Worm (Caenorhabditis elegans): ENCODE results near the gene gly-10.

Gene gly-10

DNA sequence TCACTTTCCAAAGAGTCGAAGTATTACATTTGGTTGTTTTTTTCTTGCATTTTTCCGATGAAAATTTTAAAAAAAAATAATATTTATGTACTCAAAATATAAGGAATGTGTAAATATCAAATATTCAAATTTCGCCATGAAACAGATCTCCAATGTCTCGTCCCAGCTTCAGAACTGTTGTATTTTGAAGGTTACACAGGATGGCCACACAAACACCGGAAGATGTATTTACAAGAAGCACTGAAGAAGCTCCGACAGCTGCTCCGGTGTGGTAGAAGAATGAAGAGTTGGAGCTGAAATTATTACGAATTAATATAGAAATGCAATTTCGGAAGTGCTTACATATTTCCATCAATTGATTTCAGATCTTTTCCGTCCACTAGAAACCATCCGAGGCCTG is 3.4 kb downstream of the gly-10 start:
- TF ChIP-seq pha-4 (tag; optimal IDR thresholded peaks at IDR 0.05): no peak
- TF ChIP-seq snpc-4 (tag; optimal IDR thresholded peaks at IDR 0.05): no peak
- TF ChIP-seq lin-39 (tag; optimal IDR thresholded peaks at IDR 0.05): no peak
- TF ChIP-seq nhr-12 (tag; optimal IDR thresholded peaks at IDR 0.05): no peak
- TF ChIP-seq mdl-1 (tag; optimal IDR thresholded peaks at IDR 0.05): no peak
- TF ChIP-seq nhr-23 (tag; optimal IDR thresholded peaks at IDR 0.05): no peak
- TF ChIP-seq R02D3.7 (tag; optimal IDR thresholded peaks at IDR 0.05): no peak
- no peak for TF ChIP-seq fkh-2 (tag; optimal IDR thresholded peaks at IDR 0.05)
- TF ChIP-seq tbx-2 (tag; optimal IDR thresholded peaks at IDR 0.05): no peak
- no peak for TF ChIP-seq nhr-11 (tag; optimal IDR thresholded peaks at IDR 0.05)
- no peak for TF ChIP-seq zag-1 (tag; optimal IDR thresholded peaks at IDR 0.05)

DNA sequence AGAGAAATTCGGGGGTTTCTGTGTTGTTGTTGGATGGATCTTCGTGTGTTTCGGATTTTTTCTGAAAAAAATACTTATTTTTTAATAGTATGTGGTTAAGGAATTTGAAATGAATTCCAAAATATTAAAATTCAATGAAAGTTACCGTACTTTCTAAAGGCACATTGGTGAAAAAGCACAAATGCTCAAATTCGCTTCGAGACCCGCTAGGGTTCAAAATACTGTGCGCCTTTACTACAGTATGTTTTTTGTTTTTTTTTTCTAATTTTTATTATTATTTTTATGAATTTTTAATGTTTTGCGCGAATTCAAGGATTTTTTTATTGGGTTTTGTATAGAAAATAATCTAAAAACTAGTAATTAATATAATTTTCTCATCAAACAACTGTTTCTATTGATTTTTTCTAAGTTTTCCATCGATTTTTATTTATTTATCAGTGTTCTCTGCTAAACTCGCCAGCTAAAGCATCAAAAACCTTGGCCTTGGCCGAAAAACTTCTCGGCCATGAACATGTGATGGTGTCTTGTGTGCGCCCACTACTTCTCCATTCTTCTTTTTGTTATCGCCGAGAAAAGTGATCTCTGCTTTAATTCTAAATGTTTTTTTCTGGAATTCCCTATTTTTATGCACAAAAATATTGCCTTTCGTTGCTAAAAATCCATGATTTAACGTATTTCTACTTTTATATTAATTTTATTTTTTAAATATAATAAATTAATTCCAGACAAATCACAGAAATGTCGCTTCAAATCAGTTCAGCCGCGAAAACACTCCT is 4.5 kb downstream of the gly-10 start, which contains the start of gene iscu-1:
Gene iscu-1 (plus strand): TSS at position 726 of the 776 bp plus-strand sequence.
- TF ChIP-seq unc-62 (GFP tag; optimal IDR thresholded peaks at IDR 0.05) (no peak), nhr-25 (tag; optimal IDR thresholded peaks at IDR 0.05) (peak; percentile 20), jun-1 (tag; optimal IDR thresholded peaks at IDR 0.05) (no peak), mdl-1 (tag; optimal IDR thresholded peaks at IDR 0.05) (no peak), R02D3.7 (tag; optimal IDR thresholded peaks at IDR 0.05) (no peak), daf-12 (tag; optimal IDR thresholded peaks at IDR 0.05) (no peak), elt-2 (tag; optimal IDR thresholded peaks at IDR 0.05) (peak; percentile 51), ama-1 (optimal IDR thresholded peaks at IDR 0.05) (peak; percentile 30), eor-1 (tag; optimal IDR thresholded peaks at IDR 0.05) (no peak), skn-1 (tag; optimal IDR thresholded peaks at IDR 0.05) (no peak), unc-39 (tag; optimal IDR thresholded peaks at IDR 0.05) (no peak), nhr-77 (tag; optimal IDR thresholded peaks at IDR 0.05) (no peak), hmg-11 (tag; optimal IDR thresholded peaks at IDR 0.05) (peak; percentile 30), ZK546.5 (tag; optimal IDR thresholded peaks at IDR 0.05) (no peak), pqm-1 (tag; optimal IDR thresholded peaks at IDR 0.05) (no peak), ztf-11 (tag; optimal IDR thresholded peaks at IDR 0.05) (no peak), egl-5 (tag; optimal IDR thresholded peaks at IDR 0.05) (no peak), elt-3 (tag; optimal IDR thresholded peaks at IDR 0.05) (no peak), nhr-43 (tag; optimal IDR thresholded peaks at IDR 0.05; ENCODE audit: poor library complexity, severe bottlenecking) (no peak), pha-4 (tag; optimal IDR thresholded peaks at IDR 0.05) (peak; percentile 62), ztf-4 (tag; optimal IDR thresholded peaks at IDR 0.05) (no peak), ceh-9 (tag; optimal IDR thresholded peaks at IDR 0.05) (no peak), nhr-28 (tag; optimal IDR thresholded peaks at IDR 0.05) (no peak), elt-1 (tag; optimal IDR thresholded peaks at IDR 0.05) (no peak), nfya-1 (tag; optimal IDR thresholded peaks at IDR 0.05; ENCODE audit: insufficient read depth) (peak; percentile 77), fkh-10 (GFP tag; optimal IDR thresholded peaks at IDR 0.05) (no peak), ceh-82 (tag; optimal IDR thresholded peaks at IDR 0.05) (no peak), nhr-76 (tag; optimal IDR thresholded peaks at IDR 0.05) (no peak), tbx-2 (tag; optimal IDR thresholded peaks at IDR 0.05) (no peak), nhr-11 (tag; optimal IDR thresholded peaks at IDR 0.05) (no peak), lin-39 (tag; optimal IDR thresholded peaks at IDR 0.05) (no peak), zag-1 (tag; optimal IDR thresholded peaks at IDR 0.05) (no peak), aly-2 (tag; optimal IDR thresholded peaks at IDR 0.05) (no peak), egl-27 (tag; optimal IDR thresholded peaks at IDR 0.05) (no peak), lin-15B (tag; optimal IDR thresholded peaks at IDR 0.05) (peak; percentile 77), lsy-12 (tag; optimal IDR thresholded peaks at IDR 0.05) (no peak), ceh-16 (tag; optimal IDR thresholded peaks at IDR 0.05) (no peak), nhr-23 (tag; optimal IDR thresholded peaks at IDR 0.05) (peak; percentile 22), fos-1 (tag; optimal IDR thresholded peaks at IDR 0.05) (no peak), fkh-2 (tag; optimal IDR thresholded peaks at IDR 0.05) (no peak), snpc-4 (tag; optimal IDR thresholded peaks at IDR 0.05) (no peak), nhr-67 (tag; optimal IDR thresholded peaks at IDR 0.05) (no peak), sea-2 (GFP tag; optimal IDR thresholded peaks at IDR 0.05) (no peak), nhr-12 (tag; optimal IDR thresholded peaks at IDR 0.05) (no peak), nhr-237 (tag; optimal IDR thresholded peaks at IDR 0.05) (no peak), ceh-28 (tag; optimal IDR thresholded peaks at IDR 0.05) (peak; percentile 45), mml-1 (tag; optimal IDR thresholded peaks at IDR 0.05) (no peak)

All from whole organism, L3 larva.